Fruit fly (Drosophila melanogaster) whole organism, pupa: Measurements from ENCODE around the gene CG46467.

ENCODE experiments used
- CG10348 ChIP-seq: fragments of 200-800 bp; sonication (Bioruptor generic); IDR thresholded peaks from 2 replicates; pipeline ENCODE4 v1.3.6; 2022; ENCODE audit warnings: missing biosample characterization, missing genetic modification characterization
- CG14655 ChIP-seq: fragments of 200-800 bp; sonication (Bioruptor generic); optimal IDR thresholded peaks from 3 replicates; lab custom pipeline; 2017; ENCODE audit warnings: mild to moderate bottlenecking, missing biosample characterization, missing genetic modification reagents, missing genetic modification characterization
- CG32121 ChIP-seq: fragments of 200-800 bp; sonication (Bioruptor generic); IDR thresholded peaks from 2 replicates; pipeline ENCODE4 v1.3.6; 2022; ENCODE audit warnings: missing biosample characterization, missing genetic modification characterization
- CG34367 ChIP-seq: fragments of 200-800 bp; sonication (Bioruptor generic); optimal IDR thresholded peaks from 2 replicates; lab custom pipeline; 2018; ENCODE audit warnings: missing biosample characterization, mild to moderate bottlenecking, missing genetic modification characterization
- CG8301 ChIP-seq: fragments of 200-800 bp; sonication (Bioruptor generic); optimal IDR thresholded peaks from 2 replicates; lab custom pipeline; 2018; ENCODE audit warnings: missing biosample characterization, mild to moderate bottlenecking, missing genetic modification characterization
- CG9948 ChIP-seq: fragments of 200-800 bp; sonication (Bioruptor generic); optimal IDR thresholded peaks from 2 replicates; lab custom pipeline; 2018; ENCODE audit warnings: missing biosample characterization, mild to moderate bottlenecking, missing genetic modification characterization, moderate library complexity
- EcR ChIP-seq: fragments of 200-800 bp; sonication (Bioruptor generic); optimal IDR thresholded peaks from 3 replicates; lab custom pipeline; 2019; ENCODE audit warnings: missing biosample characterization, missing genetic modification characterization, mild to moderate bottlenecking, moderate library complexity, missing genetic modification reagents
- Pif1A ChIP-seq: fragments of 200-800 bp; sonication (Bioruptor generic); optimal IDR thresholded peaks from 3 replicates; lab custom pipeline; 2016; ENCODE audit warnings: missing biosample characterization, missing genetic modification characterization
- Snoo ChIP-seq: fragments of 200-800 bp; sonication (Bioruptor generic); optimal IDR thresholded peaks from 3 replicates; lab custom pipeline; 2017; ENCODE audit warnings: missing biosample characterization, mild to moderate bottlenecking, missing genetic modification characterization, inconsistent platforms

dm6 chr3R:9968827-9969675, 94.6 kb downstream of the CG46467 start:
- TF ChIP-seq CG8301 (tag; lab: Kevin White, UChicago): no peak
- no peak for TF ChIP-seq Pif1A
- peak; percentile 77 for TF ChIP-seq EcR (GFP tag; lab: Kevin White, UChicago)
- no peak for TF ChIP-seq CG34367 (tag; lab: Kevin White, UChicago)
- TF ChIP-seq CG14655 (GFP tag; lab: Kevin White, UChicago): no peak
- TF ChIP-seq CG10348 (GFP tag; lab: Robert Waterston, UW): no peak
- no peak for TF ChIP-seq CG32121 (GFP tag; lab: Robert Waterston, UW)
- TF ChIP-seq CG9948 (tag; lab: Kevin White, UChicago): no peak
- TF ChIP-seq Snoo (tag; lab: Kevin White, UChicago): peak; percentile 10
